Fruit fly (Drosophila melanogaster) S2 (cell line): ENCODE data around the gene CG6125.

Experiments
- CG8478 ChIP-seq: fragments of >200 bp; optimal IDR thresholded peaks from 2 replicates; lab custom pipeline; 2018
- CTCF ChIP-seq, 2 experiments: fragments of >200 bp; optimal IDR thresholded peaks; 2 replicates each; lab custom pipeline; 2018

- no peak for TF ChIP-seq CTCF (optimal IDR thresholded peaks at IDR 0.05; lab: Kevin White, UChicago)
- no peak for TF ChIP-seq CG8478 (lab: Kevin White, UChicago)
These were observed 44.7 kb upstream of the CG6125 start for dm6 chr3R:15451344-15452107.
